Fruit fly (Drosophila melanogaster) whole organism, prepupa: Measurements from ENCODE around the gene GstD2.

Source experiments
- Blimp-1 ChIP-seq: fragments of 200-800 bp; sonication (Bioruptor generic); optimal IDR thresholded peaks from 3 replicates; lab custom pipeline; 2017; ENCODE audit warnings: missing biosample characterization, missing genetic modification characterization, mild to moderate bottlenecking, moderate library complexity, missing genetic modification reagents
- CG10631 ChIP-seq: fragments of 200-800 bp; sonication (Bioruptor generic); optimal IDR thresholded peaks from 2 replicates; lab custom pipeline; 2016; ENCODE audit warnings: missing biosample characterization, missing genetic modification characterization
- CG10669 ChIP-seq: fragments of 200-800 bp; sonication (Bioruptor generic); optimal IDR thresholded peaks from 3 replicates; lab custom pipeline; 2018; ENCODE audit warnings: missing biosample characterization, mild to moderate bottlenecking, missing genetic modification characterization, moderate library complexity
- CG11762 ChIP-seq: fragments of 200-800 bp; sonication (Bioruptor generic); optimal IDR thresholded peaks from 3 replicates; lab custom pipeline; 2016; ENCODE audit warnings: missing biosample characterization, missing genetic modification characterization; ENCODE audit not compliant: insufficient read depth
- CG11902 ChIP-seq: fragments of 200-800 bp; sonication (Bioruptor generic); optimal IDR thresholded peaks from 3 replicates; lab custom pipeline; 2016; ENCODE audit warnings: missing biosample characterization, missing genetic modification characterization
- CG16779 ChIP-seq: fragments of 200-800 bp; sonication (Bioruptor generic); optimal IDR thresholded peaks from 3 replicates; lab custom pipeline; 2017; ENCODE audit warnings: missing biosample characterization, mild to moderate bottlenecking, missing genetic modification characterization
- CG3032 ChIP-seq: fragments of 200-800 bp; optimal IDR thresholded peaks from 2 replicates; lab custom pipeline; 2019; ENCODE audit warnings: missing biosample characterization, mild to moderate bottlenecking, missing genetic modification characterization, moderate library complexity
- CG31627 ChIP-seq: fragments of 200-800 bp; sonication (Bioruptor generic); optimal IDR thresholded peaks from 3 replicates; lab custom pipeline; 2016; ENCODE audit warnings: missing biosample characterization, missing genetic modification characterization
- CG34406 ChIP-seq: fragments of 200-800 bp; sonication (Bioruptor generic); optimal IDR thresholded peaks from 3 replicates; lab custom pipeline; 2016; ENCODE audit warnings: missing biosample characterization, missing genetic modification characterization
- CG3919 ChIP-seq: fragments of 200-800 bp; sonication (Bioruptor generic); optimal IDR thresholded peaks from 3 replicates; lab custom pipeline; 2016; ENCODE audit warnings: missing biosample characterization, missing genetic modification characterization
- CG6163 ChIP-seq: fragments of 200-800 bp; sonication (Bioruptor generic); IDR thresholded peaks from 3 replicates; pipeline ENCODE4 v1.3.6; 2022; ENCODE audit warnings: missing biosample characterization, missing genetic modification characterization
- CG6276 ChIP-seq: fragments of 200-800 bp; sonication (Bioruptor generic); optimal IDR thresholded peaks from 2 replicates; lab custom pipeline; 2017; ENCODE audit warnings: missing biosample characterization, mild to moderate bottlenecking, missing genetic modification characterization
- CG6792 ChIP-seq: fragments of 200-800 bp; sonication (Bioruptor generic); optimal IDR thresholded peaks from 3 replicates; lab custom pipeline; 2016; ENCODE audit warnings: missing biosample characterization, missing genetic modification characterization
- CG6808 ChIP-seq: fragments of 200-800 bp; sonication (Bioruptor generic); optimal IDR thresholded peaks from 3 replicates; lab custom pipeline; 2017; ENCODE audit warnings: missing biosample characterization, missing genetic modification characterization, mild to moderate bottlenecking, moderate library complexity, missing genetic modification reagents
- CG6854 ChIP-seq: fragments of 200-800 bp; sonication (Bioruptor generic); optimal IDR thresholded peaks from 2 replicates; lab custom pipeline; 2017; ENCODE audit warnings: missing biosample characterization, mild to moderate bottlenecking, missing genetic modification characterization
- CG8319 ChIP-seq: fragments of 200-800 bp; sonication (Bioruptor generic); optimal IDR thresholded peaks from 3 replicates; lab custom pipeline; 2016; ENCODE audit warnings: missing biosample characterization, missing genetic modification characterization
- CG8632 ChIP-seq: fragments of 200-800 bp; sonication (Bioruptor generic); optimal IDR thresholded peaks from 3 replicates; lab custom pipeline; 2016; ENCODE audit warnings: missing biosample characterization, missing genetic modification characterization
- CG9139 ChIP-seq: fragments of 200-800 bp; sonication (Bioruptor generic); optimal IDR thresholded peaks from 3 replicates; lab custom pipeline; 2017; ENCODE audit warnings: missing biosample characterization, mild to moderate bottlenecking, missing genetic modification characterization
- Eip75B ChIP-seq: fragments of 200-800 bp; sonication (Bioruptor generic); optimal IDR thresholded peaks from 3 replicates; lab custom pipeline; 2016; ENCODE audit warnings: missing biosample characterization, missing genetic modification characterization
- Eip78C ChIP-seq: fragments of 200-800 bp; sonication (Bioruptor generic); peaks from one replicate; lab custom pipeline; 2016; ENCODE audit warnings: missing biosample characterization, missing genetic modification characterization
- Ets21C ChIP-seq: fragments of 200-800 bp; sonication (Bioruptor generic); optimal IDR thresholded peaks from 3 replicates; lab custom pipeline; 2016; ENCODE audit warnings: missing biosample characterization, missing genetic modification characterization
- Ets96B ChIP-seq: fragments of 200-800 bp; optimal IDR thresholded peaks from 2 replicates; lab custom pipeline; 2019; ENCODE audit warnings: missing biosample characterization, mild to moderate bottlenecking, missing genetic modification characterization, moderate library complexity
- Gug ChIP-seq: fragments of 200-800 bp; sonication (Bioruptor generic); IDR thresholded peaks from 2 replicates; pipeline ENCODE4 v1.3.6; 2022; ENCODE audit warnings: missing biosample characterization, missing genetic modification characterization
- Hr38 ChIP-seq: sonication (Bioruptor generic); optimal IDR thresholded peaks from 2 replicates; lab custom pipeline; 2016; ENCODE audit warnings: missing biosample characterization, missing genetic modification characterization
- Hr39 ChIP-seq: fragments of 200-800 bp; sonication (Bioruptor generic); optimal IDR thresholded peaks from 2 replicates; lab custom pipeline; 2016; ENCODE audit warnings: missing biosample characterization, missing genetic modification characterization
- Lpt ChIP-seq: fragments of 200-800 bp; sonication (Bioruptor generic); optimal IDR thresholded peaks from 3 replicates; lab custom pipeline; 2016; ENCODE audit warnings: missing biosample characterization, missing genetic modification characterization
- Met ChIP-seq: fragments of 200-800 bp; sonication (Bioruptor generic); optimal IDR thresholded peaks from 3 replicates; lab custom pipeline; 2016; ENCODE audit warnings: missing biosample characterization, missing genetic modification characterization
- OdsH ChIP-seq: fragments of 200-800 bp; sonication (Bioruptor generic); optimal IDR thresholded peaks from 3 replicates; lab custom pipeline; 2016; ENCODE audit warnings: missing biosample characterization, missing genetic modification characterization
- Smox ChIP-seq: fragments of 200-800 bp; sonication (Bioruptor generic); optimal IDR thresholded peaks from 3 replicates; lab custom pipeline; 2016; ENCODE audit warnings: missing biosample characterization, missing genetic modification characterization
- Sox102F ChIP-seq: fragments of 200-800 bp; sonication (Bioruptor generic); optimal IDR thresholded peaks from 2 replicates; lab custom pipeline; 2016; ENCODE audit warnings: missing biosample characterization, mild to moderate bottlenecking, missing genetic modification characterization
- acj6 ChIP-seq: fragments of 200-800 bp; sonication (Bioruptor generic); optimal IDR thresholded peaks from 3 replicates; lab custom pipeline; 2016; ENCODE audit warnings: missing biosample characterization, missing genetic modification characterization
- cyc ChIP-seq: fragments of 200-800 bp; sonication (Bioruptor generic); optimal IDR thresholded peaks from 3 replicates; lab custom pipeline; 2016; ENCODE audit warnings: missing biosample characterization, missing genetic modification characterization
- dac ChIP-seq: fragments of 200-800 bp; sonication (Bioruptor generic); optimal IDR thresholded peaks from 2 replicates; lab custom pipeline; 2017; ENCODE audit warnings: missing biosample characterization, mild to moderate bottlenecking, missing genetic modification characterization
- esn ChIP-seq: fragments of 200-800 bp; sonication (Bioruptor generic); optimal IDR thresholded peaks from 2 replicates; lab custom pipeline; 2016; ENCODE audit warnings: missing biosample characterization, mild to moderate bottlenecking, missing genetic modification characterization, moderate library complexity
- fkh ChIP-seq: fragments of 200-800 bp; sonication (Bioruptor generic); optimal IDR thresholded peaks from 3 replicates; lab custom pipeline; 2017; ENCODE audit warnings: missing biosample characterization, mild to moderate bottlenecking, missing genetic modification characterization, moderate library complexity
- lz ChIP-seq: fragments of 200-800 bp; sonication (Bioruptor generic); optimal IDR thresholded peaks from 3 replicates; lab custom pipeline; 2016; ENCODE audit warnings: missing biosample characterization, missing genetic modification characterization
- net ChIP-seq: fragments of 200-800 bp; sonication (Bioruptor generic); optimal IDR thresholded peaks from 3 replicates; lab custom pipeline; 2016; ENCODE audit warnings: missing biosample characterization, missing genetic modification characterization
- spab ChIP-seq: fragments of 200-800 bp; sonication (Bioruptor generic); optimal IDR thresholded peaks from 2 replicates; lab custom pipeline; 2017; ENCODE audit warnings: missing biosample characterization, mild to moderate bottlenecking, missing genetic modification characterization, missing genetic modification reagents
- ss ChIP-seq, 2 experiments: fragments of 200-800 bp; sonication (Bioruptor generic); optimal IDR thresholded peaks; 2 replicates in 1 of 2; 3 replicates in 1 of 2; lab custom pipeline; 2017 to 2018; ENCODE audit warnings: mild to moderate bottlenecking in 2 of 2, missing biosample characterization in 2 of 2, missing genetic modification characterization in 2 of 2, moderate library complexity in 1 of 2
- svp ChIP-seq: fragments of 200-800 bp; sonication (Bioruptor generic); peaks from one replicate; lab custom pipeline; 2016; ENCODE audit warnings: missing biosample characterization, missing genetic modification characterization
- topi ChIP-seq: fragments of 200-800 bp; sonication (Bioruptor generic); optimal IDR thresholded peaks from 3 replicates; lab custom pipeline; 2016; ENCODE audit warnings: missing biosample characterization, missing genetic modification characterization

The GstD2 gene

dm6 chr3R:12381130-12381700 lies 9.4 kb downstream of the GstD2 start (continued):
- no peak for TF ChIP-seq CG8319 (GFP tag; lab: Kevin White, UChicago)
- TF ChIP-seq CG6792 (GFP tag; lab: Kevin White, UChicago) = no peak
- TF ChIP-seq CG31627 (GFP tag; lab: Kevin White, UChicago) = no peak
- peak; percentile 23 for TF ChIP-seq dac (GFP tag; lab: Kevin White, UChicago)
- TF ChIP-seq net = peak; percentile 3
- TF ChIP-seq Met (GFP tag; lab: Kevin White, UChicago) = no peak
- peak; percentile 70 for TF ChIP-seq svp (GFP tag; lab: Kevin White, UChicago)
- TF ChIP-seq Ets21C (GFP tag; lab: Kevin White, UChicago) = no peak
- TF ChIP-seq CG3919 = no peak
- TF ChIP-seq CG10669 (GFP tag; lab: Kevin White, UChicago) = no peak
- no peak for TF ChIP-seq Eip75B (GFP tag; lab: Kevin White, UChicago)
- no peak for TF ChIP-seq CG11902 (GFP tag; lab: Kevin White, UChicago)
- peak; percentile 60 for TF ChIP-seq Eip78C (GFP tag; lab: Kevin White, UChicago)
- peak; percentile 44 for TF ChIP-seq CG6276 (GFP tag; lab: Kevin White, UChicago)
- TF ChIP-seq Gug (GFP tag; lab: Robert Waterston, UW) = 0 out of 2 replicates have a peak, but pooled peaks have one; percentile 38

DNA sequence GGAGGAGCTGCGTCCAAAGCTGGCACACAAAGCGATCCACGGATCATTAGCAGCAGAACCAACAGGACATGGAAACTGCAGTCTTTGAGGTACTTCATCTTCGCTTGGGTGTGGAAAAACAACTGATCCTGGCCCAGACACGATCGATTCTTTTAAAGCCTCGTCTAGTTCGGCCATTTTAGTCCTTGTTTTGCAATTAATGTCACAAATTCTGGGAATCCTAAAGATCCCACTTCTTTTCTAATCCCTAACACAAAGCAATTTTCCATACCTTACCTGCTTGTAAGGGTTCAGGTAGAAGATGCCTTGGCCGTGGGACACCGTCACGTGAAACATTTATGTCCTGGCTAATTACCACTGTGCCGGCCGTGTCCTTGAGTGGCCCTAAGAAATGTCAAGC lies 10.8 kb downstream of the GstD2 start, which contains the start of gene CG10035:
Gene CG10035, minus strand, starts transcription at position 129 of the 400 bp plus-strand sequence.
- no peak for TF ChIP-seq CG6854 (GFP tag; lab: Kevin White, UChicago)
- no peak for TF ChIP-seq Hr39 (GFP tag; lab: Kevin White, UChicago)
- TF ChIP-seq CG31627 (GFP tag; lab: Kevin White, UChicago) = no peak
- TF ChIP-seq CG11902 (GFP tag; lab: Kevin White, UChicago) = no peak
- no peak for TF ChIP-seq CG11762
- TF ChIP-seq CG3919 = no peak
- TF ChIP-seq CG10669 (GFP tag; lab: Kevin White, UChicago) = no peak
- no peak for TF ChIP-seq fkh (GFP tag; lab: Kevin White, UChicago)
- no peak for TF ChIP-seq Lpt (GFP tag; lab: Kevin White, UChicago)
- TF ChIP-seq Eip75B (GFP tag; lab: Kevin White, UChicago) = no peak
- no peak for TF ChIP-seq CG6792 (GFP tag; lab: Kevin White, UChicago)
- no peak for TF ChIP-seq esn (GFP tag; lab: Kevin White, UChicago)
- no peak for TF ChIP-seq CG34406 (GFP tag; lab: Kevin White, UChicago)
- no peak for TF ChIP-seq Sox102F (GFP tag; lab: Kevin White, UChicago)
- TF ChIP-seq topi (GFP tag; lab: Kevin White, UChicago) = no peak

DNA sequence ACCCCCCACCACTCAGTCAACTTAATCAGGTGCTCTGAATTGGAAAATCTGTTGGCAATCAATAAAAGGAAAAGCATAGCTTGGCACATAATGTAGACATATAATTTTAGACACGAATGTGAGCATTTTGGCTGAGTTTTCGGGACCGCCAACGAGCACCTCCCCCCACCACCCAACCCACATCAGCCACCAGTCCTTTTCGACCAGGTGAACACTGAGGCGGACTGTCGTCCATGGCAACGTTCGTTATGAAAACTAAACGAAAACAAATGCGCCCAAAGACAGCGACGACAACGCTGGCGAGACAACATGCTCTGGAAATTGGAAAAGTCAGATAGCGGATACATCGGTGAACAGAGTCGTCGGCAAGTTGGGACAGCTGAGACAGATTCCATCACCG lies 11.3 kb downstream of the GstD2 start, which contains the start of gene GstD11:
Gene GstD11, plus strand, starts transcription at position 301 of the 400 bp plus-strand sequence.
- TF ChIP-seq Blimp-1 (GFP tag; lab: Kevin White, UChicago) = no peak
- TF ChIP-seq lz (GFP tag; lab: Kevin White, UChicago) = no peak
- no peak for TF ChIP-seq Lpt (GFP tag; lab: Kevin White, UChicago)
- no peak for TF ChIP-seq CG3032 (tag; lab: Kevin White, UChicago)
- no peak for TF ChIP-seq ss (GFP tag; optimal IDR thresholded peaks at IDR 0.05; lab: Kevin White, UChicago)
- TF ChIP-seq CG16779 = no peak
- no peak for TF ChIP-seq CG31627 (GFP tag; lab: Kevin White, UChicago)
- TF ChIP-seq cyc (GFP tag; lab: Kevin White, UChicago) = no peak
- no peak for TF ChIP-seq CG6808 (GFP tag; lab: Kevin White, UChicago)
- TF ChIP-seq Hr38 = no peak
- no peak for TF ChIP-seq CG8632 (GFP tag; lab: Kevin White, UChicago)
- no peak for TF ChIP-seq Smox (GFP tag; lab: Kevin White, UChicago)
- TF ChIP-seq OdsH (GFP tag; lab: Kevin White, UChicago) = no peak
- no peak for TF ChIP-seq CG10631 (GFP tag; lab: Kevin White, UChicago)
- TF ChIP-seq spab (GFP tag; lab: Kevin White, UChicago) = no peak
- TF ChIP-seq acj6 = no peak
- TF ChIP-seq Ets96B (tag; lab: Kevin White, UChicago) = no peak
- no peak for TF ChIP-seq CG9139 (GFP tag; lab: Kevin White, UChicago)
- TF ChIP-seq CG6276 (GFP tag; lab: Kevin White, UChicago) = no peak
- TF ChIP-seq CG6163 (GFP tag; lab: Robert Waterston, UW) = no peak
- TF ChIP-seq, all 60 proteins: peak for 0
